Fruit fly (Drosophila melanogaster) whole organism, prepupa: ENCODE measurements around the gene CG32075.

ENCODE experiments used
- CG10631 ChIP-seq: fragments of 200-800 bp; sonication (Bioruptor generic); optimal IDR thresholded peaks from 2 replicates; lab custom pipeline; 2016; ENCODE audit warnings: missing biosample characterization, missing genetic modification characterization
- CG11294 ChIP-seq: fragments of 200-800 bp; sonication (Bioruptor generic); IDR thresholded peaks from 2 replicates; pipeline ENCODE4 v1.3.6; 2022; ENCODE audit warnings: missing biosample characterization, missing genetic modification characterization
- CG11762 ChIP-seq: fragments of 200-800 bp; sonication (Bioruptor generic); optimal IDR thresholded peaks from 3 replicates; lab custom pipeline; 2016; ENCODE audit warnings: missing biosample characterization, missing genetic modification characterization; ENCODE audit not compliant: insufficient read depth
- CG11902 ChIP-seq: fragments of 200-800 bp; sonication (Bioruptor generic); optimal IDR thresholded peaks from 3 replicates; lab custom pipeline; 2016; ENCODE audit warnings: missing biosample characterization, missing genetic modification characterization
- CG1621 ChIP-seq: fragments of 200-800 bp; sonication (Bioruptor generic); optimal IDR thresholded peaks from 3 replicates; lab custom pipeline; 2018; ENCODE audit warnings: missing biosample characterization, mild to moderate bottlenecking, missing genetic modification characterization
- CG16779 ChIP-seq: fragments of 200-800 bp; sonication (Bioruptor generic); optimal IDR thresholded peaks from 3 replicates; lab custom pipeline; 2017; ENCODE audit warnings: missing biosample characterization, mild to moderate bottlenecking, missing genetic modification characterization
- CG3032 ChIP-seq: fragments of 200-800 bp; optimal IDR thresholded peaks from 2 replicates; lab custom pipeline; 2019; ENCODE audit warnings: missing biosample characterization, mild to moderate bottlenecking, missing genetic modification characterization, moderate library complexity
- CG31627 ChIP-seq: fragments of 200-800 bp; sonication (Bioruptor generic); optimal IDR thresholded peaks from 3 replicates; lab custom pipeline; 2016; ENCODE audit warnings: missing biosample characterization, missing genetic modification characterization
- CG32006 ChIP-seq: fragments of 200-800 bp; sonication (Bioruptor generic); optimal IDR thresholded peaks from 3 replicates; lab custom pipeline; 2017; ENCODE audit warnings: missing biosample characterization, mild to moderate bottlenecking, missing genetic modification characterization
- CG34406 ChIP-seq: fragments of 200-800 bp; sonication (Bioruptor generic); optimal IDR thresholded peaks from 3 replicates; lab custom pipeline; 2016; ENCODE audit warnings: missing biosample characterization, missing genetic modification characterization
- CG3919 ChIP-seq: fragments of 200-800 bp; sonication (Bioruptor generic); optimal IDR thresholded peaks from 3 replicates; lab custom pipeline; 2016; ENCODE audit warnings: missing biosample characterization, missing genetic modification characterization
- CG6163 ChIP-seq: fragments of 200-800 bp; sonication (Bioruptor generic); IDR thresholded peaks from 3 replicates; pipeline ENCODE4 v1.3.6; 2022; ENCODE audit warnings: missing biosample characterization, missing genetic modification characterization
- CG6276 ChIP-seq: fragments of 200-800 bp; sonication (Bioruptor generic); optimal IDR thresholded peaks from 2 replicates; lab custom pipeline; 2017; ENCODE audit warnings: missing biosample characterization, mild to moderate bottlenecking, missing genetic modification characterization
- CG6792 ChIP-seq: fragments of 200-800 bp; sonication (Bioruptor generic); optimal IDR thresholded peaks from 3 replicates; lab custom pipeline; 2016; ENCODE audit warnings: missing biosample characterization, missing genetic modification characterization
- CG6808 ChIP-seq: fragments of 200-800 bp; sonication (Bioruptor generic); optimal IDR thresholded peaks from 3 replicates; lab custom pipeline; 2017; ENCODE audit warnings: missing biosample characterization, missing genetic modification characterization, mild to moderate bottlenecking, moderate library complexity, missing genetic modification reagents
- CG6854 ChIP-seq: fragments of 200-800 bp; sonication (Bioruptor generic); optimal IDR thresholded peaks from 2 replicates; lab custom pipeline; 2017; ENCODE audit warnings: missing biosample characterization, mild to moderate bottlenecking, missing genetic modification characterization
- CG7368 ChIP-seq: fragments of 200-800 bp; sonication (Bioruptor generic); optimal IDR thresholded peaks from 3 replicates; lab custom pipeline; 2016; ENCODE audit warnings: missing biosample characterization, missing genetic modification characterization
- CG8319 ChIP-seq: fragments of 200-800 bp; sonication (Bioruptor generic); optimal IDR thresholded peaks from 3 replicates; lab custom pipeline; 2016; ENCODE audit warnings: missing biosample characterization, missing genetic modification characterization
- CG8632 ChIP-seq: fragments of 200-800 bp; sonication (Bioruptor generic); optimal IDR thresholded peaks from 3 replicates; lab custom pipeline; 2016; ENCODE audit warnings: missing biosample characterization, missing genetic modification characterization
- CG9139 ChIP-seq: fragments of 200-800 bp; sonication (Bioruptor generic); optimal IDR thresholded peaks from 3 replicates; lab custom pipeline; 2017; ENCODE audit warnings: missing biosample characterization, mild to moderate bottlenecking, missing genetic modification characterization
- Eip75B ChIP-seq: fragments of 200-800 bp; sonication (Bioruptor generic); optimal IDR thresholded peaks from 3 replicates; lab custom pipeline; 2016; ENCODE audit warnings: missing biosample characterization, missing genetic modification characterization
- Eip78C ChIP-seq: fragments of 200-800 bp; sonication (Bioruptor generic); peaks from one replicate; lab custom pipeline; 2016; ENCODE audit warnings: missing biosample characterization, missing genetic modification characterization
- Eip93F ChIP-seq: fragments of 200-800 bp; sonication (Bioruptor generic); optimal IDR thresholded peaks from 2 replicates; lab custom pipeline; 2016; ENCODE audit warnings: missing biosample characterization, mild to moderate bottlenecking, missing genetic modification characterization
- Ets21C ChIP-seq: fragments of 200-800 bp; sonication (Bioruptor generic); optimal IDR thresholded peaks from 3 replicates; lab custom pipeline; 2016; ENCODE audit warnings: missing biosample characterization, missing genetic modification characterization
- Ets96B ChIP-seq: fragments of 200-800 bp; optimal IDR thresholded peaks from 2 replicates; lab custom pipeline; 2019; ENCODE audit warnings: missing biosample characterization, mild to moderate bottlenecking, missing genetic modification characterization, moderate library complexity
- Gug ChIP-seq: fragments of 200-800 bp; sonication (Bioruptor generic); IDR thresholded peaks from 2 replicates; pipeline ENCODE4 v1.3.6; 2022; ENCODE audit warnings: missing biosample characterization, missing genetic modification characterization
- Hr38 ChIP-seq: sonication (Bioruptor generic); optimal IDR thresholded peaks from 2 replicates; lab custom pipeline; 2016; ENCODE audit warnings: missing biosample characterization, missing genetic modification characterization
- Hr39 ChIP-seq: fragments of 200-800 bp; sonication (Bioruptor generic); optimal IDR thresholded peaks from 2 replicates; lab custom pipeline; 2016; ENCODE audit warnings: missing biosample characterization, missing genetic modification characterization
- Hr4 ChIP-seq: fragments of 200-800 bp; sonication (Bioruptor generic); optimal IDR thresholded peaks from 3 replicates; lab custom pipeline; 2016; ENCODE audit warnings: missing biosample characterization, missing genetic modification characterization
- Lpt ChIP-seq: fragments of 200-800 bp; sonication (Bioruptor generic); optimal IDR thresholded peaks from 3 replicates; lab custom pipeline; 2016; ENCODE audit warnings: missing biosample characterization, missing genetic modification characterization
- Met ChIP-seq: fragments of 200-800 bp; sonication (Bioruptor generic); optimal IDR thresholded peaks from 3 replicates; lab custom pipeline; 2016; ENCODE audit warnings: missing biosample characterization, missing genetic modification characterization
- Smox ChIP-seq: fragments of 200-800 bp; sonication (Bioruptor generic); optimal IDR thresholded peaks from 3 replicates; lab custom pipeline; 2016; ENCODE audit warnings: missing biosample characterization, missing genetic modification characterization
- Sox102F ChIP-seq: fragments of 200-800 bp; sonication (Bioruptor generic); optimal IDR thresholded peaks from 2 replicates; lab custom pipeline; 2016; ENCODE audit warnings: missing biosample characterization, mild to moderate bottlenecking, missing genetic modification characterization
- Sox14 ChIP-seq: fragments of 200-800 bp; sonication (Bioruptor generic); optimal IDR thresholded peaks from 3 replicates; lab custom pipeline; 2016; ENCODE audit warnings: missing biosample characterization, missing genetic modification characterization
- Sox15 ChIP-seq: fragments of 200-800 bp; sonication (Bioruptor generic); optimal IDR thresholded peaks from 3 replicates; lab custom pipeline; 2016; ENCODE audit warnings: missing biosample characterization, missing genetic modification characterization
- achi ChIP-seq: fragments of 200-800 bp; sonication (Bioruptor generic); optimal IDR thresholded peaks from 3 replicates; lab custom pipeline; 2016; ENCODE audit warnings: missing biosample characterization, missing genetic modification characterization
- acj6 ChIP-seq: fragments of 200-800 bp; sonication (Bioruptor generic); optimal IDR thresholded peaks from 3 replicates; lab custom pipeline; 2016; ENCODE audit warnings: missing biosample characterization, missing genetic modification characterization
- cyc ChIP-seq: fragments of 200-800 bp; sonication (Bioruptor generic); optimal IDR thresholded peaks from 3 replicates; lab custom pipeline; 2016; ENCODE audit warnings: missing biosample characterization, missing genetic modification characterization
- dac ChIP-seq: fragments of 200-800 bp; sonication (Bioruptor generic); optimal IDR thresholded peaks from 2 replicates; lab custom pipeline; 2017; ENCODE audit warnings: missing biosample characterization, mild to moderate bottlenecking, missing genetic modification characterization
- dsx ChIP-seq: fragments of 200-800 bp; optimal IDR thresholded peaks from 3 replicates; lab custom pipeline; 2019; ENCODE audit warnings: missing biosample characterization, mild to moderate bottlenecking, missing genetic modification characterization, moderate library complexity; ENCODE audit not compliant: poor library complexity, severe bottlenecking
- eg ChIP-seq: fragments of 200-800 bp; sonication (Bioruptor generic); IDR thresholded peaks from 3 replicates; pipeline ENCODE4 v1.3.6; 2022; ENCODE audit warnings: missing biosample characterization, missing genetic modification characterization
- esn ChIP-seq: fragments of 200-800 bp; sonication (Bioruptor generic); optimal IDR thresholded peaks from 2 replicates; lab custom pipeline; 2016; ENCODE audit warnings: missing biosample characterization, mild to moderate bottlenecking, missing genetic modification characterization, moderate library complexity
- fd59A ChIP-seq: fragments of 200-800 bp; sonication (Bioruptor generic); optimal IDR thresholded peaks from 2 replicates; lab custom pipeline; 2017; ENCODE audit warnings: missing biosample characterization, mild to moderate bottlenecking, missing genetic modification characterization, missing genetic modification reagents
- fd85E ChIP-seq: fragments of 200-800 bp; sonication (Bioruptor generic); optimal IDR thresholded peaks from 3 replicates; lab custom pipeline; 2016; ENCODE audit warnings: missing biosample characterization, missing genetic modification characterization
- fkh ChIP-seq: fragments of 200-800 bp; sonication (Bioruptor generic); optimal IDR thresholded peaks from 3 replicates; lab custom pipeline; 2017; ENCODE audit warnings: missing biosample characterization, mild to moderate bottlenecking, missing genetic modification characterization, moderate library complexity
- lz ChIP-seq: fragments of 200-800 bp; sonication (Bioruptor generic); optimal IDR thresholded peaks from 3 replicates; lab custom pipeline; 2016; ENCODE audit warnings: missing biosample characterization, missing genetic modification characterization
- net ChIP-seq: fragments of 200-800 bp; sonication (Bioruptor generic); optimal IDR thresholded peaks from 3 replicates; lab custom pipeline; 2016; ENCODE audit warnings: missing biosample characterization, missing genetic modification characterization
- salr ChIP-seq, 2 experiments: fragments of 200-800 bp; sonication (Bioruptor generic); optimal IDR thresholded peaks; 3 replicates each; lab custom pipeline; 2016 to 2018; ENCODE audit warnings: missing biosample characterization in 2 of 2, missing genetic modification characterization in 2 of 2, mild to moderate bottlenecking in 1 of 2
- spab ChIP-seq: fragments of 200-800 bp; sonication (Bioruptor generic); optimal IDR thresholded peaks from 2 replicates; lab custom pipeline; 2017; ENCODE audit warnings: missing biosample characterization, mild to moderate bottlenecking, missing genetic modification characterization, missing genetic modification reagents
- svp ChIP-seq: fragments of 200-800 bp; sonication (Bioruptor generic); peaks from one replicate; lab custom pipeline; 2016; ENCODE audit warnings: missing biosample characterization, missing genetic modification characterization
- topi ChIP-seq: fragments of 200-800 bp; sonication (Bioruptor generic); optimal IDR thresholded peaks from 3 replicates; lab custom pipeline; 2016; ENCODE audit warnings: missing biosample characterization, missing genetic modification characterization
- vri ChIP-seq: fragments of 200-800 bp; sonication (Bioruptor generic); optimal IDR thresholded peaks from 3 replicates; lab custom pipeline; 2016; ENCODE audit warnings: missing biosample characterization, mild to moderate bottlenecking, missing genetic modification characterization

CG32075 gene

DNA sequence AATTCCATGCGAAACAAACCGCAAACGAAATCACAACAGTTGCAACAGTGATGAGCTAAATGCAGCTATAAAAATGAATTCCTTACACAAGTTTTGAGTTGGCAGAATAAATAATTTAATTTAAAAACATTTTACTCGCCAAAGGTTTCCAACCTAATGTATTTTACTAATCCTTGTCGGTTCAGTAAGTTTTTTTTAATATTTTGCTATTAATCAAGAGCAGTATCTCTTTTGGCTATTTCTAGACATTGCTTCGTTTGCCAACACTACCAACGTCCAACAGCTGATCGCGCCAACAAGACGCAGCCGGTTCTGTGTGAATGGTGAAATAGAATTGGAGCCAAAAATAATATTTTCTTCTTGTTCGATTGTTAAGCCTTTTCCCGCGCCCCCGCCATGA, at the start of gene CG32075, which contains the start of the genes CG45101 and SuUR:
Gene CG32075 (minus strand): TSS at position 253 of the 400 bp plus-strand sequence.
Gene CG45101 (plus strand): TSS at position 303 of the 400 bp plus-strand sequence.
Gene SuUR (plus strand): TSS at position 303 of the 400 bp plus-strand sequence.
- TF ChIP-seq CG6854 (GFP tag; lab: Kevin White, UChicago) (no peak), CG6808 (GFP tag; lab: Kevin White, UChicago) (no peak), net (GFP tag; lab: Kevin White, UChicago) (peak; percentile 73), CG8319 (GFP tag; lab: Kevin White, UChicago) (peak; percentile 81), Eip93F (GFP tag; lab: Kevin White, UChicago) (peak; percentile 38), Hr4 (GFP tag; lab: Kevin White, UChicago) (peak; percentile 88), svp (no peak), fd85E (GFP tag; lab: Kevin White, UChicago) (no peak), Sox15 (GFP tag; lab: Kevin White, UChicago) (peak; percentile 82), Met (GFP tag; lab: Kevin White, UChicago) (peak; percentile 87), CG3919 (peak; percentile 76), Eip75B (GFP tag; lab: Kevin White, UChicago) (peak; percentile 83), CG16779 (no peak), lz (GFP tag; lab: Kevin White, UChicago) (peak; percentile 91), CG8632 (GFP tag; lab: Kevin White, UChicago) (peak; percentile 73), Hr38 (peak; percentile 65), CG11294 (peak; percentile 80; the same call in 1 of the 2 replicates), CG31627 (GFP tag; lab: Kevin White, UChicago) (peak; percentile 92), CG11762 (GFP tag; lab: Kevin White, UChicago) (peak; percentile 66), vri (GFP tag; lab: Kevin White, UChicago) (peak; percentile 73), Sox102F (peak; percentile 81), CG34406 (GFP tag; lab: Kevin White, UChicago) (peak; percentile 82), CG9139 (no peak), CG3032 (tag; lab: Kevin White, UChicago) (peak; percentile 78), CG6276 (GFP tag; lab: Kevin White, UChicago) (no peak), Ets21C (GFP tag; lab: Kevin White, UChicago) (peak; percentile 85), Ets96B (peak; percentile 75), CG7368 (GFP tag; lab: Kevin White, UChicago) (peak; percentile 68), eg (GFP tag; lab: Robert Waterston, UW) (peak; percentile 88; the same call in 2 of the 3 replicates), CG11902 (GFP tag; lab: Kevin White, UChicago) (peak; percentile 73), Sox14 (GFP tag; lab: Kevin White, UChicago) (peak; percentile 89), cyc (GFP tag; lab: Kevin White, UChicago) (peak; percentile 89), acj6 (GFP tag; lab: Kevin White, UChicago) (peak; percentile 88), CG32006 (GFP tag; lab: Kevin White, UChicago) (peak; percentile 82), Gug (peak; percentile 79), dsx (peak; percentile 66), CG1621 (tag; lab: Kevin White, UChicago) (peak; percentile 21), spab (GFP tag; lab: Kevin White, UChicago) (peak; percentile 31), CG6792 (peak; percentile 80), salr (GFP tag; optimal IDR thresholded peaks at IDR 0.05; lab: Kevin White, UChicago) (peak; percentile 43 to 59), fkh (GFP tag; lab: Kevin White, UChicago) (peak; percentile 43), Hr39 (GFP tag; lab: Kevin White, UChicago) (peak; percentile 92), Smox (GFP tag; lab: Kevin White, UChicago) (no peak), Lpt (GFP tag; lab: Kevin White, UChicago) (peak; percentile 56), topi (GFP tag; lab: Kevin White, UChicago) (peak; percentile 86), achi (GFP tag; lab: Kevin White, UChicago) (peak; percentile 83), CG10631 (GFP tag; lab: Kevin White, UChicago) (peak; percentile 89), dac (GFP tag; lab: Kevin White, UChicago) (peak; percentile 52), CG6163 (GFP tag; lab: Robert Waterston, UW) (peak; percentile 70), esn (GFP tag; lab: Kevin White, UChicago) (peak; percentile 92), fd59A (GFP tag; lab: Kevin White, UChicago) (peak; percentile 39), Eip78C (GFP tag; lab: Kevin White, UChicago) (peak; percentile 92)
